Fruit fly (Drosophila melanogaster) whole organism, wandering third instar larva: Measurements from ENCODE around the gene Glyp.

Source experiments
- GATAd ChIP-seq: sonication (Bioruptor generic); optimal IDR thresholded peaks from 2 replicates; lab custom pipeline; 2016; ENCODE audit warnings: missing biosample characterization, missing genetic modification characterization
- Hr78 ChIP-seq: fragments of >200 bp; optimal IDR thresholded peaks from 2 replicates; lab custom pipeline; 2017; ENCODE audit warnings: missing biosample characterization, missing genetic modification characterization
- Jra ChIP-seq: sonication (Bioruptor generic); optimal IDR thresholded peaks from 2 replicates; lab custom pipeline; 2016; ENCODE audit warnings: missing biosample characterization, missing genetic modification characterization
- N ChIP-seq: fragments of >200 bp; optimal IDR thresholded peaks from 2 replicates; lab custom pipeline; 2018; ENCODE audit warnings: missing biosample characterization, missing external identifiers, missing genetic modification characterization
- Vsx2 ChIP-seq: fragments of 200-300, 225-300 bp; sonication (Bioruptor generic); optimal IDR thresholded peaks from 2 replicates; lab custom pipeline; 2018; ENCODE audit warnings: missing biosample characterization, missing genetic modification characterization; ENCODE audit not compliant: partially characterized antibody
- br ChIP-seq: fragments of 200-800 bp; sonication (Bioruptor generic); optimal IDR thresholded peaks from 2 replicates; lab custom pipeline; 2016; ENCODE audit warnings: missing biosample characterization, missing genetic modification characterization
- brk ChIP-seq: fragments of 200-800 bp; sonication (Bioruptor generic); optimal IDR thresholded peaks from 2 replicates; lab custom pipeline; 2016; ENCODE audit warnings: missing biosample characterization, mild to moderate bottlenecking, missing genetic modification characterization
- dsf ChIP-seq: sonication (Bioruptor generic); optimal IDR thresholded peaks from 2 replicates; lab custom pipeline; 2016; ENCODE audit warnings: missing biosample characterization, missing genetic modification characterization, borderline replicate concordance
- fru ChIP-seq: fragments of 200-800 bp; sonication (Bioruptor generic); optimal IDR thresholded peaks from 3 replicates; lab custom pipeline; 2016; ENCODE audit warnings: missing biosample characterization, mild to moderate bottlenecking, missing genetic modification characterization
- lola ChIP-seq: fragments of >200 bp; optimal IDR thresholded peaks from 2 replicates; lab custom pipeline; 2017; ENCODE audit warnings: missing biosample characterization, missing genetic modification characterization
- rgr ChIP-seq: fragments of 200-800 bp; sonication (Bioruptor generic); optimal IDR thresholded peaks from 3 replicates; lab custom pipeline; 2016; ENCODE audit warnings: missing biosample characterization, mild to moderate bottlenecking, missing genetic modification characterization
- usp ChIP-seq: fragments of >200 bp; optimal IDR thresholded peaks from 2 replicates; lab custom pipeline; 2017; ENCODE audit warnings: missing biosample characterization, missing genetic modification characterization

- TF ChIP-seq brk (GFP tag; lab: Kevin White, UChicago) (no peak), GATAd (GFP tag; lab: Kevin White, UChicago) (no peak), N (GFP tag; lab: Kevin White, UChicago) (no peak), usp (GFP tag; lab: Kevin White, UChicago) (no peak), dsf (no peak), rgr (GFP tag; lab: Kevin White, UChicago) (peak; percentile 23), lola (GFP tag; lab: Kevin White, UChicago) (no peak), Hr78 (no peak), fru (no peak), Vsx2 (GFP tag; lab: Kevin White, UChicago) (no peak), br (GFP tag; lab: Kevin White, UChicago) (peak; percentile 23), Jra (GFP tag; lab: Kevin White, UChicago) (no peak)
Observed at dm6 chr2L:2165864-2166263, 35.3 kb downstream of the Glyp start.
